Worm (Caenorhabditis elegans): Measurements from ENCODE around the gene F32D8.15.

F32D8.15 gene

ce11 chrV:10940571-10940991, 36.7 kb downstream of the F32D8.15 start (continued):
- TF ChIP-seq ztf-25 (GFP tag; IDR thresholded peaks at IDR 0.05) (no peak), F23B12.7 (tag; optimal IDR thresholded peaks at IDR 0.05; ENCODE audit: insufficient read depth) (peak; percentile 19), xnd-1 (tag; optimal IDR thresholded peaks at IDR 0.05) (no peak), snpc-3.4 (tag; optimal IDR thresholded peaks at IDR 0.05) (no peak), mes-4 (tag; optimal IDR thresholded peaks at IDR 0.05) (no peak), snpc-1.3 (tag; optimal IDR thresholded peaks at IDR 0.05; ENCODE audit: insufficient read depth) (no peak), dpff-1 (tag; optimal IDR thresholded peaks at IDR 0.05) (no peak), T07F8.4 (tag; optimal IDR thresholded peaks at IDR 0.05) (no peak), ceh-79 (tag; optimal IDR thresholded peaks at IDR 0.05) (no peak), nfya-2 (GFP tag; IDR thresholded peaks at IDR 0.05) (no peak), sea-2 (GFP tag; IDR thresholded peaks at IDR 0.05) (no peak), ceh-100 (GFP tag; IDR thresholded peaks at IDR 0.05) (no peak), egl-18 (GFP tag; IDR thresholded peaks at IDR 0.05) (no peak), Y79H2A.3 (GFP tag; conservative IDR thresholded peaks at IDR 0.05) (no peak), madf-8 (GFP tag; conservative IDR thresholded peaks at IDR 0.05) (no peak), mel-28 (tag; optimal IDR thresholded peaks at IDR 0.05; ENCODE audit: borderline replicate concordance) (no peak), ztf-18 (tag; optimal IDR thresholded peaks at IDR 0.05) (no peak), bed-2 (GFP tag; IDR thresholded peaks at IDR 0.05) (no peak), hmg-20 (GFP tag; IDR thresholded peaks at IDR 0.05) (no peak), nhr-179 (tag; optimal IDR thresholded peaks at IDR 0.05) (no peak), C06A6.2 (GFP tag; conservative IDR thresholded peaks at IDR 0.05) (no peak), B0336.3 (GFP tag; IDR thresholded peaks at IDR 0.05) (peak; percentile 87), snpc-1.1 (tag; optimal IDR thresholded peaks at IDR 0.05; ENCODE audit: insufficient read depth) (no peak), nhr-27 (tag; optimal IDR thresholded peaks at IDR 0.05) (no peak), nhr-120 (GFP tag; IDR thresholded peaks at IDR 0.05) (no peak), Y53G8AR.9 (GFP tag; conservative IDR thresholded peaks at IDR 0.05) (no peak), pbrm-1 (GFP tag; IDR thresholded peaks at IDR 0.05) (peak; percentile 31; the same call in 1 of the 2 replicates), ztf-3 (GFP tag; optimal IDR thresholded peaks at IDR 0.05) (no peak), repo-1 (tag; optimal IDR thresholded peaks at IDR 0.05) (no peak), F55B11.4 (tag; optimal IDR thresholded peaks at IDR 0.05; ENCODE audit: borderline replicate concordance, insufficient read depth) (no peak), lsl-1 (GFP tag; optimal IDR thresholded peaks at IDR 0.05) (no peak), lir-1 (GFP tag; conservative IDR thresholded peaks at IDR 0.05) (no peak), somi-1 (GFP tag; optimal IDR thresholded peaks at IDR 0.05) (no peak), tbp1 (GFP tag; optimal IDR thresholded peaks at IDR 0.05) (peak; percentile 4), egrh-3 (GFP tag; IDR thresholded peaks at IDR 0.05) (no peak), D2030.7 (GFP tag; IDR thresholded peaks at IDR 0.05) (no peak), hmg-1.2 (GFP tag; IDR thresholded peaks at IDR 0.05) (peak; percentile 79), zim-3 (tag; optimal IDR thresholded peaks at IDR 0.05) (no peak), him-1 (tag; optimal IDR thresholded peaks at IDR 0.05) (no peak), Y95B8A.8 (GFP tag; IDR thresholded peaks at IDR 0.05) (no peak), lin-26 (GFP tag; IDR thresholded peaks at IDR 0.05) (no peak), rpc-1 (optimal IDR thresholded peaks at IDR 0.05) (no peak), rpc-1 (tag; optimal IDR thresholded peaks at IDR 0.05) (no peak), lin-54 (GFP tag; optimal IDR thresholded peaks at IDR 0.05) (no peak), ceh-91 (GFP tag; IDR thresholded peaks at IDR 0.05) (no peak), T26A5.8 (tag; optimal IDR thresholded peaks at IDR 0.05) (no peak), ztf-26 (tag; optimal IDR thresholded peaks at IDR 0.05) (no peak), Y67H2A.10 (GFP tag; conservative IDR thresholded peaks at IDR 0.05) (no peak)

All from whole organism, young adult.